Fruit fly (Drosophila melanogaster) whole organism, pupa: Measurements from ENCODE around the gene dmrt99B.
A peak's percentile ranks its signal among the peaks of the same experiment; 100 is the strongest.

ENCODE experiments used
- CG10348 ChIP-seq: fragments of 200-800 bp; sonication (Bioruptor generic); IDR thresholded peaks from 2 replicates; pipeline ENCODE4 v1.3.6; 2022; ENCODE audit warnings: missing biosample characterization, missing genetic modification characterization
- CG13204 ChIP-seq: fragments of 200-800 bp; sonication (Bioruptor generic); optimal IDR thresholded peaks from 2 replicates; lab custom pipeline; 2018; ENCODE audit warnings: missing biosample characterization, mild to moderate bottlenecking, missing genetic modification characterization, moderate library complexity
- CG14655 ChIP-seq: fragments of 200-800 bp; sonication (Bioruptor generic); optimal IDR thresholded peaks from 3 replicates; lab custom pipeline; 2017; ENCODE audit warnings: mild to moderate bottlenecking, missing biosample characterization, missing genetic modification reagents, missing genetic modification characterization
- CG15710 ChIP-seq: fragments of 200-800 bp; sonication (Bioruptor generic); optimal IDR thresholded peaks from 2 replicates; lab custom pipeline; 2018; ENCODE audit warnings: missing biosample characterization, mild to moderate bottlenecking, missing genetic modification characterization, moderate library complexity
- CG17806 ChIP-seq: fragments of 200-800 bp; sonication (Bioruptor generic); optimal IDR thresholded peaks from 2 replicates; lab custom pipeline; 2018; ENCODE audit warnings: missing biosample characterization, mild to moderate bottlenecking, missing genetic modification characterization, moderate library complexity
- CG32121 ChIP-seq: fragments of 200-800 bp; sonication (Bioruptor generic); IDR thresholded peaks from 2 replicates; pipeline ENCODE4 v1.3.6; 2022; ENCODE audit warnings: missing biosample characterization, missing genetic modification characterization
- CG34367 ChIP-seq: fragments of 200-800 bp; sonication (Bioruptor generic); optimal IDR thresholded peaks from 2 replicates; lab custom pipeline; 2018; ENCODE audit warnings: missing biosample characterization, mild to moderate bottlenecking, missing genetic modification characterization
- CG8301 ChIP-seq: fragments of 200-800 bp; sonication (Bioruptor generic); optimal IDR thresholded peaks from 2 replicates; lab custom pipeline; 2018; ENCODE audit warnings: missing biosample characterization, mild to moderate bottlenecking, missing genetic modification characterization
- CG9948 ChIP-seq: fragments of 200-800 bp; sonication (Bioruptor generic); optimal IDR thresholded peaks from 2 replicates; lab custom pipeline; 2018; ENCODE audit warnings: missing biosample characterization, mild to moderate bottlenecking, missing genetic modification characterization, moderate library complexity
- D1 ChIP-seq: fragments of 200-800 bp; sonication (Bioruptor generic); optimal IDR thresholded peaks from 2 replicates; lab custom pipeline; 2018; ENCODE audit warnings: missing biosample characterization, mild to moderate bottlenecking, missing genetic modification characterization, moderate library complexity
- Pif1A ChIP-seq: fragments of 200-800 bp; sonication (Bioruptor generic); optimal IDR thresholded peaks from 3 replicates; lab custom pipeline; 2016; ENCODE audit warnings: missing biosample characterization, missing genetic modification characterization

DNA sequence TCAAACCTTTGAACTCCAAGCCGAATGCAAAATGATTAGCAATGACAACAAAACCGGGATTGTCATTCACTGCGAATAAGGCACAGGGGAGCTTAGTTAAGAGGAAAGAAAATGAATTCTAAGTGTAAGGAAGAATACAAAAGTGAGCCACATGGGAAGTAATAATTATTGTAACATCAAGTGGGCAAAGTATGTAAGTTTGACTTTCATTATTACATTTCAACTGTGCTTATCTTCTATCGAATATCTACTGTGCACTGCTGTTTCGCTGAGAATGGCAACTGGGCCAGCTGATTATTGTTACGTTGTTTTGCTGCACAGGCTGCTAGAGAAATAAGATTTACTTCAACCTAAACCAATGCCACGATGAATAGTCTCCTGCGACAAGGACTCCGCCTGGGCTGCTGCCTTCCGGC lies 44.3 kb downstream of the dmrt99B start, which contains the start of the genes CG7601 and CIA30:
- TF ChIP-seq D1: no peak
- TF ChIP-seq CG17806: peak; percentile 99
- TF ChIP-seq CG14655 (GFP tag; lab: Kevin White, UChicago): peak; percentile 99
- peak; percentile 100 for TF ChIP-seq CG32121 (GFP tag; lab: Robert Waterston, UW)
- TF ChIP-seq Pif1A (GFP tag; lab: Kevin White, UChicago): peak; percentile 100
- peak; percentile 98 for TF ChIP-seq CG8301 (tag; lab: Kevin White, UChicago)
- peak; percentile 96 for TF ChIP-seq CG34367 (tag; lab: Kevin White, UChicago)
- TF ChIP-seq CG13204 (GFP tag; lab: Kevin White, UChicago): no peak
- TF ChIP-seq CG9948 (tag; lab: Kevin White, UChicago): peak; percentile 98
- peak; percentile 99 for TF ChIP-seq CG15710
- TF ChIP-seq CG10348 (GFP tag; lab: Robert Waterston, UW): peak; percentile 100
